Worm (Caenorhabditis elegans): ENCODE results near the gene npp-8.

Gene npp-8

DNA sequence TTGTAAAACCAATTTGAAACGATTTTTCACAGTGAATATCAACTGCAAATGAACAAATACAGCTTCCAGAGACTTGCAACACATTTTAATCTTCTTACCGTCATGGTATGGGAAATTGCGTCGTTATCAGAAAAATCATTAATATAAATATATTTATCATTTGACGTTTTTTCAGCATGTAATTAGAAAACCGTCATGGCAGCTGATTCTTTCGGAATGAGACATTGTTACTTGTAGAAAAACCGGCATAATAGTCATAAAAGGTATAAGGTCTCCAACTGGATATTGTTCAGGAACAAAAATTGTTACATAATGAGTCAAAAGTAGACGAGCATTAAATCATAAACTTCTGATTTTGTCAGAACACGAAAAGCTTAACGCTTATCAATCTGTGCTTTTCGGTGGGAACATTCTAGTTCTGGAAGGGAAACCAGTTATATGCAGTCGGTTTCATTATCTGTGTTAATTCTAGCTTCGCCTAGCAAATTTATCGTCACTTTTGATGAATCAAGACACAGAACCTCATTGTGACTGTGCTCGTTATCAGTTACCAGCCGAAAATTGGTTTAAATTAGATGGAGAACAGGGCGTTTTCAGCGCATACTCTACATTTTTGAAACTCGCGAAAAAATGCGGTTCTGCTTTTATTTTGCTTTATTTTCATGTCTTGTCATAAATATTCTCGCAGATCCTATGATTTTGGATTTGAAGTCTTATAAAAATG, 42.3 kb downstream of the npp-8 start, which contains the start of gene C34H4.2:
TSS of gene C34H4.2 (plus strand) at position 558 of the 724 bp plus-strand sequence.
- TF ChIP-seq blmp-1 (tag; optimal IDR thresholded peaks at IDR 0.05) (no peak), unc-39 (tag; optimal IDR thresholded peaks at IDR 0.05) (no peak), elt-3 (tag; optimal IDR thresholded peaks at IDR 0.05) (no peak), pha-4 (tag; optimal IDR thresholded peaks at IDR 0.05) (no peak), cnd-1 (tag; optimal IDR thresholded peaks at IDR 0.05) (no peak), ceh-83 (GFP tag; optimal IDR thresholded peaks at IDR 0.05) (no peak), ztf-11 (tag; optimal IDR thresholded peaks at IDR 0.05) (no peak), lin-32 (GFP tag; optimal IDR thresholded peaks at IDR 0.05) (no peak)

DNA sequence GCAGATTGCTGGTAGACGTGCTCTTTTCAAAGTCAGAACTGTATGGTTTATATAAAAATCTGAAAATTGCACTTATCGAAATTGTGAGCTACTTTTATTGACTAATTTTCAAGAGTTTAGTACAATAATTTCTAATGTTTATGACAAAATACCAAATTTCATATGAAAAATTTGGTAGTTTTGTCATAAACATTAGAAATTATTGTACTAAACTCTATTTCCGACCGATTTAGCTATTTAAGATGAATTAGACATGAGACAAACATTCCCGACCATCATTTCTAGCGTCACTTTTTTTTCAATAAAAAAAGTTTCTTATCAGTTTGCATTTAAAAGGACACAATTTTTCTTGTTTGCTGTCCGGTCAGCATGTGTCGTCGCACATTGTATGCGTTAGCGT, 45.0 kb downstream of the npp-8 start, which contains the start of gene tag-244:
TSS of gene tag-244 (plus strand) at position 301 of the 400 bp plus-strand sequence.
- TF ChIP-seq ham-2 (GFP tag; optimal IDR thresholded peaks at IDR 0.05) (no peak), lin-32 (GFP tag; optimal IDR thresholded peaks at IDR 0.05) (no peak), flh-1 (GFP tag; optimal IDR thresholded peaks at IDR 0.05) (no peak), mls-2 (tag; optimal IDR thresholded peaks at IDR 0.05) (no peak), nhr-12 (tag; optimal IDR thresholded peaks at IDR 0.05) (no peak), lin-13 (tag; optimal IDR thresholded peaks at IDR 0.05) (no peak), sptf-1 (tag; optimal IDR thresholded peaks at IDR 0.05) (no peak), blmp-1 (tag; optimal IDR thresholded peaks at IDR 0.05) (no peak), hlh-1 (tag; optimal IDR thresholded peaks at IDR 0.05) (no peak), ceh-39 (tag; optimal IDR thresholded peaks at IDR 0.05) (no peak), lsy-2 (tag; optimal IDR thresholded peaks at IDR 0.05) (no peak), pha-4 (tag; optimal IDR thresholded peaks at IDR 0.05) (no peak), elt-1 (tag; optimal IDR thresholded peaks at IDR 0.05; ENCODE audit: borderline replicate concordance, insufficient read depth) (no peak), drap-1 (GFP tag; optimal IDR thresholded peaks at IDR 0.05) (no peak), ces-1 (GFP tag; optimal IDR thresholded peaks at IDR 0.05) (no peak), cnd-1 (tag; optimal IDR thresholded peaks at IDR 0.05) (no peak), sem-2 (GFP tag; optimal IDR thresholded peaks at IDR 0.05) (no peak), mab-5 (tag; optimal IDR thresholded peaks at IDR 0.05) (no peak), nhr-28 (tag; optimal IDR thresholded peaks at IDR 0.05) (no peak)

DNA sequence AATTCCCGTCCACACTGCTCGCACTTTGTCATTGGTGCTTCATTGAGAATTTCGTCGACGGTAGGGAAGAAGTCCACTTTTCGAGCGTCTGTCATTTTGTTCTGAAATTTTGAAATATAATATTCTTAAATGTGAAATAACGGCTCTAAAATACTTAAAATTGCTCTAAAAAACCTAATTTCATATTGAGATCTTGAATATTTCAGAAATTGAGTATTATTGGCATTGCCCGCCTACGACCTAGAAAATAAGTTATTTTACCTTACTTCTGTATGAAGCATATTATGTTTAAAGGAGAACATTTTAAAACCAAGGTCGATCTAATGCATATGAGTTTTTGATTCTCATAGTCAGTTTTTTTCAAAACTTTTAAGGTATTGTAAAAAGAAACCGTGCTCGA, 45.5 kb downstream of the npp-8 start, which contains the start of gene C34H4.5:
TSS of gene C34H4.5 (minus strand) at position 101 of the 400 bp plus-strand sequence.
- TF ChIP-seq ceh-39 (tag; optimal IDR thresholded peaks at IDR 0.05) (no peak), mls-2 (tag; optimal IDR thresholded peaks at IDR 0.05) (no peak), nhr-237 (tag; optimal IDR thresholded peaks at IDR 0.05) (no peak), lsy-2 (tag; optimal IDR thresholded peaks at IDR 0.05) (no peak)

DNA sequence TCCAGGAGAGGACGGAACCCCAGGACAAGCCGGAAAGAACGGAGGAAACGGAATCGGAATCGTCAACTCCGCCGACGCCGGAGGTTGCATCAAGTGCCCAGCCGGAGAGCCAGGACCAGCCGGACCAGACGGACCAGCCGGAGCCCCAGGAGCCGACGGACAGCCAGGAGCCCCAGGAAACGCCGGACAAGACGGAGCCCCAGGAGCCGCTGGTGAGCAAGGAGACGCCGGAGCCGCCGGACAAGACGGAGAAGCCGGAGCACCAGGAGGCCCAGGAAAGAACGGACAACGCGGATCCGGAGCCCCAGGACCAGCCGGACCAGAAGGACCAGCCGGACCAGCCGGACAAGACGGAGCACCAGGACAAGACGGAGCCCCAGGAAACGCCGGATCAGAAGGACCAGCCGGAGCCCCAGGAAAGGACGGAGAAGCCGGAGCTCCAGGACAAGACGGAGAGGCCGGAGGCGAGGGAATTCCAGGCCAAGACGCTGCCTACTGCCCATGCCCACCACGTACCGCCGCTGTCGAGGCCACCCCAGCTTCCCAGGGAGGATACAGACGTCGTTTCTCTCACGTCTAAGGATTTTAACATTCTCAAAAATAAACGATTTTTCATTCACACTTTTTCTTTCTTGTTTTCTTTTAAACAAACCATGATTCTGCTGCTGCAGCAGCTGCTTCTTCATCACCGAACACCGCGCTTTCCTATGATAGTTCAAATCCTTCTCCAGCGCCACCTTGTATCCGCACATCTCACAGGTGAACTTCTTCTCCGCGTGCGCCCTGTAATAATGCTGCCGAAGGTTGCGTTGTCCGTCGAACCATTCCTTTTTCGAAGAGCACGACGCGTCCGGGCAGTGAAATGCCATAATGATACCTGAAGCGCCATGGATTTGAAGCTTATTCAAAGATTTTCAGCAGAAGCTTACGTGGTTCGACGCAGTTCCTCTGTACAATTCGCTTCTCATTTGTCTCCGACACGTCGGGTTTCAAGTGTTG, 46.2 kb downstream of the npp-8 start:
- TF ChIP-seq ztf-11 (tag; optimal IDR thresholded peaks at IDR 0.05): no peak
- no peak for TF ChIP-seq bed-3 (GFP tag; optimal IDR thresholded peaks at IDR 0.05)
- no peak for TF ChIP-seq elt-3 (tag; optimal IDR thresholded peaks at IDR 0.05)

DNA sequence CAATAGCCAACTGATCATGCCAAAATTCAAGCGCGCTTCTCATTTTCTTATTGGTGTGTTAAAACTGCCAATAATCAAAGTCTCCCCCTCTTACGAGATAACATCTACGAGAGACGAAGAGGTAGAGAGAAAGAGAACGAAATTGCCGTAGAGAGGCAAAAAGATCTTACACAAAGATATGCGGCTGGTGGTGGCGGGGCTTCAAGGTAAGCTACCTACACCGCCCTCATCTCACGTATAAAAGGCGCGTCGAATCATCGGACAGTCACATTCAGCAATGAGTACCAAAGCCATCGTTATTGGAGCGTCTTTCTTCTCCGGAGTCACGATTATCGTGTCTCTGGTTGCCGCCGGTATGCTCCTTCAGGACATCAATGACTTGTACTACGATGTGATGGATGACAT, 47.2 kb downstream of the npp-8 start, which contains the start of gene col-107:
TSS of gene col-107 (plus strand) at position 265 of the 405 bp plus-strand sequence.
- TF ChIP-seq mab-5 (tag; optimal IDR thresholded peaks at IDR 0.05) (no peak), flh-1 (GFP tag; optimal IDR thresholded peaks at IDR 0.05) (no peak), elt-1 (tag; optimal IDR thresholded peaks at IDR 0.05; ENCODE audit: borderline replicate concordance, insufficient read depth) (peak; percentile 88), ham-2 (GFP tag; optimal IDR thresholded peaks at IDR 0.05) (peak; percentile 50), nhr-237 (tag; optimal IDR thresholded peaks at IDR 0.05) (no peak), lin-32 (GFP tag; optimal IDR thresholded peaks at IDR 0.05) (no peak), cnd-1 (tag; optimal IDR thresholded peaks at IDR 0.05) (no peak), sptf-1 (tag; optimal IDR thresholded peaks at IDR 0.05) (no peak), zip-8 (tag; optimal IDR thresholded peaks at IDR 0.05) (no peak), nhr-28 (tag; optimal IDR thresholded peaks at IDR 0.05) (no peak), ceh-83 (GFP tag; optimal IDR thresholded peaks at IDR 0.05) (no peak)
